Worm (Caenorhabditis elegans): ENCODE data around the gene F55C12.6.

Gene F55C12.6

ce11 chrII:5917010-5917472 is 41.1 kb upstream of the F55C12.6 start, which contains the start of gene frh-1:
TSS of gene frh-1 (plus strand) at chrII:5917422.
- TF ChIP-seq F22D6.2 (tag; optimal IDR thresholded peaks at IDR 0.05) (no peak), B0035.1 (tag; optimal IDR thresholded peaks at IDR 0.05) (no peak), hrde-1 (tag; optimal IDR thresholded peaks at IDR 0.05; ENCODE audit: borderline replicate concordance) (no peak), madf-6 (GFP tag; IDR thresholded peaks at IDR 0.05) (0 out of 2 replicates have a peak, but pooled peaks have one; percentile 22), lsl-1 (GFP tag; optimal IDR thresholded peaks at IDR 0.05) (peak; percentile 2), Y53G8AR.9 (GFP tag; conservative IDR thresholded peaks at IDR 0.05) (0 out of 2 replicates have a peak, but pooled peaks have one; percentile 57), repo-1 (tag; optimal IDR thresholded peaks at IDR 0.05) (peak; percentile 41), egl-44 (GFP tag; IDR thresholded peaks at IDR 0.05) (no peak)

- TF ChIP-seq let-526 (GFP tag; IDR thresholded peaks at IDR 0.05) (no peak), nhr-80 (tag; optimal IDR thresholded peaks at IDR 0.05) (peak; percentile 50), ceh-40 (GFP tag; IDR thresholded peaks at IDR 0.05) (no peak), ceh-27 (GFP tag; optimal IDR thresholded peaks at IDR 0.05) (no peak)
These were observed 37.9 kb upstream of the F55C12.6 start for ce11 chrII:5913897-5914296.

- no peak for TF ChIP-seq madf-3 (GFP tag; IDR thresholded peaks at IDR 0.05)
- TF ChIP-seq lsl-1 (GFP tag; optimal IDR thresholded peaks at IDR 0.05): no peak
- no peak for TF ChIP-seq cebp-1 (GFP tag; IDR thresholded peaks at IDR 0.05)
- peak; percentile 52 for TF ChIP-seq cebp-1 (tag; optimal IDR thresholded peaks at IDR 0.05)
- TF ChIP-seq hmg-1.2 (GFP tag; IDR thresholded peaks at IDR 0.05): peak; percentile 41; the same call in 1 of the 2 replicates
- TF ChIP-seq hmg-20 (GFP tag; IDR thresholded peaks at IDR 0.05): no peak
- peak; percentile 12 for TF ChIP-seq attf-5 (GFP tag; optimal IDR thresholded peaks at IDR 0.05)
- no peak for TF ChIP-seq madf-10 (tag; optimal IDR thresholded peaks at IDR 0.05)
- TF ChIP-seq repo-1 (tag; optimal IDR thresholded peaks at IDR 0.05): no peak
- TF ChIP-seq dox-1 (GFP tag; IDR thresholded peaks at IDR 0.05): 0 out of 2 replicates have a peak, but pooled peaks have one; percentile 41
- TF ChIP-seq K11D2.4 (GFP tag; IDR thresholded peaks at IDR 0.05): no peak
- TF ChIP-seq nhr-80 (tag; optimal IDR thresholded peaks at IDR 0.05): peak; percentile 93
- peak; percentile 43 for TF ChIP-seq ets-4 (GFP tag; optimal IDR thresholded peaks at IDR 0.05)
- no peak for TF ChIP-seq mel-28 (tag; optimal IDR thresholded peaks at IDR 0.05; ENCODE audit: borderline replicate concordance)
- TF ChIP-seq atf-7 (tag; optimal IDR thresholded peaks at IDR 0.05): peak; percentile 9
- TF ChIP-seq let-526 (GFP tag; IDR thresholded peaks at IDR 0.05): no peak
These were observed 36.1 kb upstream of the F55C12.6 start for ce11 chrII:5911939-5912523.

ce11 chrII:5911274-5911673 is 35.3 kb upstream of the F55C12.6 start, which contains the start of gene cgt-3:
TSS of gene cgt-3 (plus strand) at chrII:5911324.
- no peak for TF ChIP-seq bed-1 (GFP tag; IDR thresholded peaks at IDR 0.05)
- TF ChIP-seq sea-2 (GFP tag; IDR thresholded peaks at IDR 0.05): no peak
- TF ChIP-seq egl-44 (GFP tag; IDR thresholded peaks at IDR 0.05): no peak
- no peak for TF ChIP-seq ztf-25 (GFP tag; IDR thresholded peaks at IDR 0.05)
- TF ChIP-seq Y53F4B.3 (GFP tag; IDR thresholded peaks at IDR 0.05): no peak
- TF ChIP-seq Y79H2A.3 (GFP tag; conservative IDR thresholded peaks at IDR 0.05): no peak
- no peak for TF ChIP-seq akir-1 (GFP tag; optimal IDR thresholded peaks at IDR 0.05)
- TF ChIP-seq ceh-40 (GFP tag; IDR thresholded peaks at IDR 0.05): no peak
- TF ChIP-seq C17E4.6 (GFP tag; IDR thresholded peaks at IDR 0.05): no peak
- no peak for TF ChIP-seq F33H1.4 (GFP tag; IDR thresholded peaks at IDR 0.05)
- TF ChIP-seq F57C9.4 (tag; optimal IDR thresholded peaks at IDR 0.05): no peak
- no peak for TF ChIP-seq Y53G8AR.9 (GFP tag; conservative IDR thresholded peaks at IDR 0.05)
- TF ChIP-seq egl-18 (GFP tag; IDR thresholded peaks at IDR 0.05): no peak
- TF ChIP-seq madf-8 (GFP tag; conservative IDR thresholded peaks at IDR 0.05): no peak
- no peak for TF ChIP-seq hrde-1 (tag; optimal IDR thresholded peaks at IDR 0.05; ENCODE audit: borderline replicate concordance)
- TF ChIP-seq Y95B8A.8 (GFP tag; IDR thresholded peaks at IDR 0.05): no peak
- TF ChIP-seq cebp-2 (GFP tag; IDR thresholded peaks at IDR 0.05): no peak
- TF ChIP-seq ztf-28 (GFP tag; IDR thresholded peaks at IDR 0.05): no peak

Measured in whole organism, young adult.